Worm (Caenorhabditis elegans): Measurements from ENCODE around the gene bus-5.

Gene bus-5

DNA sequence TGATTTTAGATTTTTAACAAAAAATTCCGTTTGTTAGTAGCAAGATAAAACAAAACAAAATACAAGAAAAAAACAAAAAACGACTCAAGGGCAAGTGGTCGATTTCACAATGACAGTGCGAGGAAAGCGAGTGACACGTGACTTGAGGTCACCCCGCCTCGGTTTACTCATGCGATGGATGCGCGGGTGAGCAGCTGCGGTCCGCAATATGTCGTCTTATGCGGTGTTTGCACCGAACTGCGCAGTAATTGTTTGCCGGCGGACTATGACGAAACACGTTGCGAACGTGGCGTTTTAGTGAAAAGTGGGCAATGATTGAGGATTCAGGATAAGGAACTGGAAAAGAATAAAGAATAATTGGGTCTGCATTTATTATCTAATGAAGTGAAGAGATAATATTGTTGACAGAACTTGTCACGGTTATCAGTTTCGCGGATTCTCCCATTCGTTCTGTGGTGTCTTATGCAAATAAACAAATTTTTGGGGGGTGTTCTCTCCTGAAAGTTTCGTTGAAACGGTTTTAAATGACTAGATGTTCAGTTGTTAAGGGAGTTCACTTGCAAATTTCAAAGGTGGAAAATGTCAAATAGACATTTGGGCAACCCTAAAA lies 41.4 kb downstream of the bus-5 start (continued):
- TF ChIP-seq nhr-120 (GFP tag; IDR thresholded peaks at IDR 0.05), result no peak
- TF ChIP-seq nhr-90 (tag; optimal IDR thresholded peaks at IDR 0.05), result no peak
- no peak for TF ChIP-seq hrde-1 (tag; optimal IDR thresholded peaks at IDR 0.05; ENCODE audit: borderline replicate concordance)
- peak; percentile 40 for TF ChIP-seq akir-1 (GFP tag; optimal IDR thresholded peaks at IDR 0.05)
- no peak for TF ChIP-seq hmg-20 (GFP tag; IDR thresholded peaks at IDR 0.05)
- TF ChIP-seq xnd-1 (tag; optimal IDR thresholded peaks at IDR 0.05), result no peak
- no peak for TF ChIP-seq lag-1 (GFP tag; IDR thresholded peaks at IDR 0.05)
- no peak for TF ChIP-seq bed-1 (GFP tag; IDR thresholded peaks at IDR 0.05)
- TF ChIP-seq F57A8.1 (GFP tag; optimal IDR thresholded peaks at IDR 0.05), result no peak
- no peak for TF ChIP-seq F52B5.7 (tag; optimal IDR thresholded peaks at IDR 0.05)
- TF ChIP-seq F23B12.7 (tag; optimal IDR thresholded peaks at IDR 0.05; ENCODE audit: insufficient read depth), result no peak
- TF ChIP-seq T26A5.8 (tag; optimal IDR thresholded peaks at IDR 0.05), result no peak
- TF ChIP-seq dpff-1 (tag; optimal IDR thresholded peaks at IDR 0.05), result no peak
- peak; percentile 10 for TF ChIP-seq efl-1 (GFP tag; optimal IDR thresholded peaks at IDR 0.05)
- TF ChIP-seq sdz-38 (tag; optimal IDR thresholded peaks at IDR 0.05), result no peak
- TF ChIP-seq lsl-1 (GFP tag; optimal IDR thresholded peaks at IDR 0.05), result no peak
- no peak for TF ChIP-seq snpc-4 (GFP tag; optimal IDR thresholded peaks at IDR 0.05)
- no peak for TF ChIP-seq snpc-4 (tag; optimal IDR thresholded peaks at IDR 0.05)
- no peak for TF ChIP-seq F10E7.11 (tag; optimal IDR thresholded peaks at IDR 0.05)
- no peak for TF ChIP-seq madf-6 (GFP tag; IDR thresholded peaks at IDR 0.05)
- no peak for TF ChIP-seq hlh-12 (tag; optimal IDR thresholded peaks at IDR 0.05)
- TF ChIP-seq dpl-1 (GFP tag; optimal IDR thresholded peaks at IDR 0.05), result no peak
- TF ChIP-seq nhr-27 (tag; optimal IDR thresholded peaks at IDR 0.05), result no peak
- TF ChIP-seq lin-54 (GFP tag; optimal IDR thresholded peaks at IDR 0.05), result no peak
- TF ChIP-seq nhr-179 (tag; optimal IDR thresholded peaks at IDR 0.05), result no peak
- TF ChIP-seq let-607 (tag; optimal IDR thresholded peaks at IDR 0.05), result no peak
- no peak for TF ChIP-seq ZK185.1 (tag; optimal IDR thresholded peaks at IDR 0.05; ENCODE audit: poor library complexity, severe bottlenecking)
- no peak for TF ChIP-seq ama-1 (optimal IDR thresholded peaks at IDR 0.05)
- no peak for TF ChIP-seq ama-1 (GFP tag; optimal IDR thresholded peaks at IDR 0.05)
- TF ChIP-seq T07F8.4 (tag; optimal IDR thresholded peaks at IDR 0.05), result no peak
- no peak for TF ChIP-seq egl-18 (GFP tag; IDR thresholded peaks at IDR 0.05)
- no peak for TF ChIP-seq rec-8 (tag; optimal IDR thresholded peaks at IDR 0.05)
- TF ChIP-seq dox-1 (GFP tag; IDR thresholded peaks at IDR 0.05), result peak; percentile 63
- no peak for TF ChIP-seq Y53F4B.3 (GFP tag; IDR thresholded peaks at IDR 0.05)
- TF ChIP-seq madf-8 (GFP tag; conservative IDR thresholded peaks at IDR 0.05), result no peak
- no peak for TF ChIP-seq madf-3 (GFP tag; IDR thresholded peaks at IDR 0.05)
- TF ChIP-seq somi-1 (GFP tag; optimal IDR thresholded peaks at IDR 0.05), result peak; percentile 31
- TF ChIP-seq sptf-2 (GFP tag; optimal IDR thresholded peaks at IDR 0.05), result no peak
- TF ChIP-seq K12H6.12 (tag; optimal IDR thresholded peaks at IDR 0.05), result peak; percentile 82
- TF ChIP-seq die-1 (tag; optimal IDR thresholded peaks at IDR 0.05), result no peak
- TF ChIP-seq pbrm-1 (GFP tag; IDR thresholded peaks at IDR 0.05), result no peak; the same call in 1 of the 2 replicates
- TF ChIP-seq Y95B8A.8 (GFP tag; IDR thresholded peaks at IDR 0.05), result no peak
- TF ChIP-seq snpc-1.3 (tag; optimal IDR thresholded peaks at IDR 0.05; ENCODE audit: insufficient read depth), result no peak
- no peak for TF ChIP-seq hsf-1 (GFP tag; IDR thresholded peaks at IDR 0.05)
- no peak for TF ChIP-seq ztf-6 (GFP tag; IDR thresholded peaks at IDR 0.05)
- TF ChIP-seq cebp-1 (GFP tag; IDR thresholded peaks at IDR 0.05), result peak; percentile 94
- TF ChIP-seq cebp-1 (tag; optimal IDR thresholded peaks at IDR 0.05), result peak; percentile 99
- no peak for TF ChIP-seq D2030.7 (GFP tag; IDR thresholded peaks at IDR 0.05)
- TF ChIP-seq him-1 (tag; optimal IDR thresholded peaks at IDR 0.05), result no peak
